Worm (Caenorhabditis elegans) whole organism, L3 larva: ENCODE data around the gene srg-7.

Source experiments
- R02D3.7 ChIP-seq: fragments of 150-350 bp; optimal IDR thresholded peaks from 2 replicates; lab custom pipeline; 2014; ENCODE audit warnings: missing biosample characterization, missing genetic modification characterization
- ZK546.5 ChIP-seq: sonication (generic microtip); optimal IDR thresholded peaks from 2 replicates; lab custom pipeline; 2017; ENCODE audit warnings: missing biosample characterization, missing genetic modification characterization
- ama-1 ChIP-seq: fragments of 150-350 bp; optimal IDR thresholded peaks from 2 replicates; lab custom pipeline; 2018
- ceh-16 ChIP-seq: sonication (generic microtip); optimal IDR thresholded peaks from 2 replicates; lab custom pipeline; 2017; ENCODE audit warnings: missing biosample characterization, missing genetic modification characterization
- ceh-28 ChIP-seq: fragments of 150-350 bp; optimal IDR thresholded peaks from 2 replicates; lab custom pipeline; 2014; ENCODE audit warnings: missing biosample characterization, missing genetic modification reagents, missing genetic modification characterization
- ceh-82 ChIP-seq: fragments of 150-350 bp; optimal IDR thresholded peaks from 2 replicates; lab custom pipeline; 2014; ENCODE audit warnings: missing biosample characterization, missing genetic modification characterization
- ceh-9 ChIP-seq: sonication (generic microtip); optimal IDR thresholded peaks from 2 replicates; lab custom pipeline; 2018; ENCODE audit warnings: missing biosample characterization, missing genetic modification characterization
- daf-12 ChIP-seq: fragments of 150-350 bp; optimal IDR thresholded peaks from 2 replicates; lab custom pipeline; 2014; ENCODE audit warnings: missing biosample characterization, missing genetic modification reagents, missing genetic modification characterization
- egl-5 ChIP-seq: fragments of 150-350 bp; optimal IDR thresholded peaks from 2 replicates; lab custom pipeline; 2017; ENCODE audit warnings: missing biosample characterization, missing genetic modification reagents, missing genetic modification characterization, inconsistent platforms
- elt-1 ChIP-seq: fragments of 150-350 bp; optimal IDR thresholded peaks from 2 replicates; lab custom pipeline; 2014; ENCODE audit warnings: missing biosample characterization, missing genetic modification characterization
- elt-2 ChIP-seq: sonication (generic microtip); optimal IDR thresholded peaks from 2 replicates; lab custom pipeline; 2016; ENCODE audit warnings: missing genetic modification reagents, mild to moderate bottlenecking, missing genetic modification characterization, missing compliant biosample characterization
- elt-3 ChIP-seq, 3 experiments: fragments of 150-350 bp in 1 of 3; sonication (generic microtip) in 2 of 3; optimal IDR thresholded peaks; 2 replicates in 2 of 3; 4 replicates in 1 of 3; lab custom pipeline; 2014 to 2017; ENCODE audit warnings: missing biosample characterization in 3 of 3, missing genetic modification characterization in 3 of 3
- eor-1 ChIP-seq, 2 experiments: fragments of 150-350 bp; optimal IDR thresholded peaks; 2 replicates each; lab custom pipeline; 2014 to 2018; ENCODE audit warnings: missing biosample characterization in 2 of 2, missing genetic modification characterization in 2 of 2
- fkh-10 ChIP-seq: sonication (generic microtip); optimal IDR thresholded peaks from 2 replicates; lab custom pipeline; 2017; ENCODE audit warnings: missing biosample characterization, missing genetic modification reagents, missing genetic modification characterization
- fkh-2 ChIP-seq: fragments of 150-350 bp; optimal IDR thresholded peaks from 2 replicates; lab custom pipeline; 2014; ENCODE audit warnings: missing biosample characterization, missing genetic modification reagents, missing genetic modification characterization
- fos-1 ChIP-seq: fragments of 150-350 bp; optimal IDR thresholded peaks from 2 replicates; lab custom pipeline; 2014; ENCODE audit warnings: missing biosample characterization, missing genetic modification characterization
- hmg-11 ChIP-seq: sonication (generic microtip); optimal IDR thresholded peaks from 2 replicates; lab custom pipeline; 2016; ENCODE audit warnings: missing genetic modification characterization, missing compliant biosample characterization
- jun-1 ChIP-seq: fragments of 150-350 bp; optimal IDR thresholded peaks from 2 replicates; lab custom pipeline; 2014; ENCODE audit warnings: missing biosample characterization, missing genetic modification reagents, missing genetic modification characterization
- lin-15B ChIP-seq: fragments of 150-350 bp; optimal IDR thresholded peaks from 2 replicates; lab custom pipeline; 2014; ENCODE audit warnings: missing biosample characterization, missing genetic modification characterization
- lin-39 ChIP-seq: fragments of 150-350 bp; optimal IDR thresholded peaks from 2 replicates; lab custom pipeline; 2018; ENCODE audit warnings: missing biosample characterization, missing genetic modification reagents, missing genetic modification characterization
- mdl-1 ChIP-seq: fragments of 150-350 bp; optimal IDR thresholded peaks from 2 replicates; lab custom pipeline; 2014; ENCODE audit warnings: missing biosample characterization, missing genetic modification characterization
- mml-1 ChIP-seq: fragments of 150-350 bp; sonication (generic microtip); optimal IDR thresholded peaks from 3 replicates; lab custom pipeline; 2014; ENCODE audit warnings: missing biosample characterization, missing genetic modification characterization
- nfya-1 ChIP-seq: sonication (generic microtip); optimal IDR thresholded peaks from 2 replicates; lab custom pipeline; 2017; ENCODE audit warnings: missing genetic modification characterization, mild to moderate bottlenecking, missing compliant biosample characterization, antibody characterized with exemption, moderate library complexity; ENCODE audit not compliant: insufficient read depth
- nhr-11 ChIP-seq: fragments of 150-350 bp; optimal IDR thresholded peaks from 2 replicates; lab custom pipeline; 2014; ENCODE audit warnings: missing biosample characterization, missing genetic modification characterization
- nhr-23 ChIP-seq: fragments of 150-350 bp; optimal IDR thresholded peaks from 2 replicates; lab custom pipeline; 2014; ENCODE audit warnings: missing biosample characterization, missing genetic modification reagents, missing genetic modification characterization
- nhr-25 ChIP-seq: sonication (generic microtip); optimal IDR thresholded peaks from 2 replicates; lab custom pipeline; 2017; ENCODE audit warnings: missing biosample characterization, missing genetic modification characterization
- nhr-28 ChIP-seq: fragments of 150-350 bp; optimal IDR thresholded peaks from 2 replicates; lab custom pipeline; 2014; ENCODE audit warnings: missing biosample characterization, missing genetic modification characterization
- nhr-43 ChIP-seq: sonication (generic microtip); optimal IDR thresholded peaks from 2 replicates; lab custom pipeline; 2016; ENCODE audit warnings: mild to moderate bottlenecking, missing genetic modification characterization, missing compliant biosample characterization; ENCODE audit not compliant: poor library complexity, severe bottlenecking
- nhr-67 ChIP-seq: fragments of 150-350 bp; optimal IDR thresholded peaks from 2 replicates; lab custom pipeline; 2014; ENCODE audit warnings: missing biosample characterization, missing genetic modification characterization
- nhr-76 ChIP-seq: fragments of 150-350 bp; sonication (generic microtip); optimal IDR thresholded peaks from 5 replicates; lab custom pipeline; 2014; ENCODE audit warnings: missing biosample characterization, missing genetic modification characterization
- nhr-77 ChIP-seq: fragments of 150-350 bp; optimal IDR thresholded peaks from 2 replicates; lab custom pipeline; 2014; ENCODE audit warnings: missing biosample characterization, missing genetic modification characterization
- pha-4 ChIP-seq: fragments of 150-350 bp; optimal IDR thresholded peaks from 2 replicates; lab custom pipeline; 2014; ENCODE audit warnings: missing biosample characterization, missing genetic modification reagents, missing genetic modification characterization
- pqm-1 ChIP-seq: fragments of 150-350 bp; optimal IDR thresholded peaks from 2 replicates; lab custom pipeline; 2017; ENCODE audit warnings: missing biosample characterization, missing genetic modification characterization, inconsistent platforms
- sea-2 ChIP-seq: fragments of 150-350 bp; sonication (generic microtip); optimal IDR thresholded peaks from 4 replicates; lab custom pipeline; 2014; ENCODE audit warnings: missing biosample characterization, missing genetic modification reagents, missing genetic modification characterization
- snpc-4 ChIP-seq: fragments of 150-350 bp; optimal IDR thresholded peaks from 2 replicates; lab custom pipeline; 2014; ENCODE audit warnings: missing biosample characterization, missing genetic modification characterization
- tbx-2 ChIP-seq: sonication (generic microtip); optimal IDR thresholded peaks from 2 replicates; lab custom pipeline; 2016; ENCODE audit warnings: mild to moderate bottlenecking, missing genetic modification characterization, missing compliant biosample characterization
- unc-39 ChIP-seq: sonication (generic microtip); optimal IDR thresholded peaks from 4 replicates; lab custom pipeline; 2017; ENCODE audit warnings: missing biosample characterization, missing genetic modification characterization
- unc-62 ChIP-seq: fragments of 150-350 bp; sonication (generic microtip); optimal IDR thresholded peaks from 4 replicates; lab custom pipeline; 2014; ENCODE audit warnings: missing biosample characterization, missing genetic modification reagents, missing genetic modification characterization
- zag-1 ChIP-seq: fragments of 150-350 bp; optimal IDR thresholded peaks from 2 replicates; lab custom pipeline; 2014; ENCODE audit warnings: missing biosample characterization, missing genetic modification characterization
- ztf-11 ChIP-seq: fragments of 150-350 bp; optimal IDR thresholded peaks from 2 replicates; lab custom pipeline; 2014; ENCODE audit warnings: missing biosample characterization, missing genetic modification characterization

Gene srg-7

ce11 chrIII:6311452-6311851 lies 43.5 kb upstream of the srg-7 start:
- TF ChIP-seq lin-39: peak; percentile 26
- no peak for TF ChIP-seq nfya-1 (tag; lab: Kevin White, UChicago)

ce11 chrIII:6310352-6310751 lies 42.4 kb upstream of the srg-7 start:
- TF ChIP-seq mdl-1 (no peak), sea-2 (no peak), fkh-10 (peak; percentile 43), unc-62 (GFP tag; lab: Kevin White, UChicago) (no peak), nhr-76 (no peak), mml-1 (tag; lab: Kevin White, UChicago) (no peak), fkh-2 (no peak)

ce11 chrIII:6309066-6309465 lies 41.1 kb upstream of the srg-7 start, which contains the start of gene gar-2:
Gene gar-2, plus strand, starts transcription at chrIII:6309366.
- no peak for TF ChIP-seq tbx-2 (tag; lab: Kevin White, UChicago)
- TF ChIP-seq ceh-16 (tag; lab: Kevin White, UChicago): no peak
- TF ChIP-seq ztf-11: no peak
- no peak for TF ChIP-seq ceh-28 (tag; lab: Kevin White, UChicago)

DNA sequence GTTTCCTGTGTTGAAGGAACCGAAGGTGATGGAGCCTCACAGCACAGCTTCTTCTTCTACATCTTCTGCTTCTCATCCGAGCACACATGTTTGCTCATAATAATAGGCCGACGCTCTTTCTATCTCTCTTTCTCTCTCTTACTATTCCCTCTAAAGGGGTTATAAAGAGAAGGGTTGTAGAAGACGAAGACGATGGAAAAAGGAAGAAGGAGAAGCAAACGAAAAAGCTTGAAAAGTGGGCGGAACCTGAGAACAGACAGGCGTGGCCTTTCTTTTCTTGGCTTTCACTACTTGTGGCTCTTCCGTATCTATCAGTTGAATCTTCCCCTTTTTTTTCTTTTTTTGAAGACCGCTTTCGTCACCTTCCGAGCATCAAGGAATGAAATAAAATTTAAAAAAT lies 39.9 kb upstream of the srg-7 start:
- peak; percentile 41 for TF ChIP-seq nfya-1 (tag; lab: Kevin White, UChicago)
- peak; percentile 67 for TF ChIP-seq elt-1 (tag; lab: Kevin White, UChicago)
- no peak for TF ChIP-seq ceh-82 (tag; lab: Kevin White, UChicago)
- no peak for TF ChIP-seq elt-3 (tag; optimal IDR thresholded peaks at IDR 0.05; lab: Kevin White, UChicago)
- TF ChIP-seq nhr-43: no peak
- no peak for TF ChIP-seq unc-62 (GFP tag; lab: Kevin White, UChicago)
- TF ChIP-seq fkh-10: peak; percentile 22
- TF ChIP-seq, all 47 proteins: peak for 3

DNA sequence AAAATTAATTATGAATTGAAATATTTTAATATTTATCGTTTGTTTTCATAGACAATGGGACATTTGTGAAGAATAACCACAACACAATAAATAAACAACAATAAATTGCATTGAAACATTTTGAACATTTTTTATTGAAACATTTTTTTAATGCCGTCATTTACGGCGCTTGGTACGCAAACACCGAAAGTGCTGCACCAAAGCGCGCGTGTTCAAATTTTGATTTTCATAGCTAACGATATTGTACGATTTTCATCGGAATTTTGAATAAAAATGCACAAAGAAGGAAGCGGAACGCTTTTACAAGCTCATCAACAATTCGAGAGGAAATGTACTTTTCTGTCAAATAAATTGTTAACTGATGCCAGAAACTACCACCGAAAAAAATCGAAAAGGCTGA lies 35.8 kb upstream of the srg-7 start:
- no peak for TF ChIP-seq lin-15B (tag; lab: Kevin White, UChicago)
- no peak for TF ChIP-seq ceh-16 (tag; lab: Kevin White, UChicago)
- TF ChIP-seq R02D3.7 (tag; lab: Kevin White, UChicago): no peak
- no peak for TF ChIP-seq nhr-28 (tag; lab: Kevin White, UChicago)
- no peak for TF ChIP-seq pqm-1
- no peak for TF ChIP-seq nhr-43
- TF ChIP-seq hmg-11: no peak
- no peak for TF ChIP-seq eor-1 (tag; optimal IDR thresholded peaks at IDR 0.05; lab: Kevin White, UChicago)
- no peak for TF ChIP-seq elt-3 (tag; optimal IDR thresholded peaks at IDR 0.05; lab: Kevin White, UChicago)
- no peak for TF ChIP-seq ceh-82 (tag; lab: Kevin White, UChicago)
- no peak for TF ChIP-seq elt-1 (tag; lab: Kevin White, UChicago)

ce11 chrIII:6303114-6303647 lies 35.2 kb upstream of the srg-7 start, which contains the start of gene F47D12.9:
Gene F47D12.9, minus strand, starts transcription at chrIII:6303380.
- TF ChIP-seq nhr-11 (tag; lab: Kevin White, UChicago) (no peak), pqm-1 (peak; percentile 13), nhr-76 (no peak), ZK546.5 (tag; lab: Kevin White, UChicago) (no peak), daf-12 (tag; lab: Kevin White, UChicago) (no peak), egl-5 (tag; lab: Kevin White, UChicago) (peak; percentile 46), ceh-9 (tag; lab: Kevin White, UChicago) (no peak), snpc-4 (peak; percentile 30), nhr-77 (tag; lab: Kevin White, UChicago) (no peak), hmg-11 (peak; percentile 76), nhr-25 (tag; lab: Kevin White, UChicago) (peak; percentile 91), tbx-2 (tag; lab: Kevin White, UChicago) (no peak), fos-1 (tag; lab: Kevin White, UChicago) (no peak), lin-39 (peak; percentile 68), unc-39 (tag; lab: Kevin White, UChicago) (no peak), jun-1 (tag; lab: Kevin White, UChicago) (peak; percentile 78), ama-1 (peak; percentile 69), lin-15B (tag; lab: Kevin White, UChicago) (peak; percentile 77), unc-62 (GFP tag; lab: Kevin White, UChicago) (no peak), eor-1 (tag; optimal IDR thresholded peaks at IDR 0.05; lab: Kevin White, UChicago) (no peak), nhr-23 (tag; lab: Kevin White, UChicago) (peak; percentile 90), elt-1 (tag; lab: Kevin White, UChicago) (peak; percentile 42), nhr-43 (peak; percentile 56), mdl-1 (peak; percentile 43), pha-4 (tag; lab: Kevin White, UChicago) (peak; percentile 55), ceh-82 (tag; lab: Kevin White, UChicago) (no peak), elt-3 (tag; optimal IDR thresholded peaks at IDR 0.05; lab: Kevin White, UChicago) (peak in 1 of 3 experiments; percentile 28), nhr-67 (no peak), zag-1 (tag; lab: Kevin White, UChicago) (no peak), ceh-16 (tag; lab: Kevin White, UChicago) (no peak), nfya-1 (tag; lab: Kevin White, UChicago) (peak; percentile 84), ztf-11 (no peak), fkh-2 (no peak), fkh-10 (no peak), elt-2 (tag; lab: Kevin White, UChicago) (peak; percentile 92)
